Fruit fly (Drosophila melanogaster) whole organism, embryonic: ENCODE data around the gene yuri.
A peak's percentile ranks its signal among the peaks of the same experiment; 100 is the strongest.

ENCODE experiments used
- Awh ChIP-seq: fragments of 200-800 bp; sonication (Bioruptor generic); IDR thresholded peaks from 2 replicates; pipeline ENCODE4, ENCODE4 v1.3.6; 2022; ENCODE audit warnings: missing biosample characterization, missing genetic modification characterization
- CG10267 ChIP-seq: fragments of 200-800 bp; sonication (Bioruptor generic); optimal IDR thresholded peaks from 2 replicates; lab custom pipeline; 2018; ENCODE audit warnings: missing biosample characterization, mild to moderate bottlenecking, missing genetic modification characterization, moderate library complexity
- CG10431 ChIP-seq: fragments of 200-800 bp; sonication (Bioruptor generic); optimal IDR thresholded peaks from 3 replicates; lab custom pipeline; 2018; ENCODE audit warnings: missing biosample characterization, mild to moderate bottlenecking, missing genetic modification characterization
- CG10543 ChIP-seq: fragments of 200-800 bp; sonication (Bioruptor generic); optimal IDR thresholded peaks from 3 replicates; lab custom pipeline; 2017; ENCODE audit warnings: missing biosample characterization, mild to moderate bottlenecking, missing genetic modification characterization, moderate library complexity
- CG11723 ChIP-seq: fragments of 200-800 bp; sonication (Bioruptor generic); optimal IDR thresholded peaks from 2 replicates; lab custom pipeline; 2017; ENCODE audit warnings: missing biosample characterization, mild to moderate bottlenecking, missing genetic modification characterization
- CG1233 ChIP-seq: fragments of 200-800 bp; sonication (Bioruptor generic); optimal IDR thresholded peaks from 4 replicates; lab custom pipeline; 2018; ENCODE audit warnings: missing biosample characterization, mild to moderate bottlenecking, missing genetic modification characterization
- CG13287 ChIP-seq: fragments of 200-800 bp; sonication (Bioruptor generic); IDR thresholded peaks from 2 replicates; pipeline ENCODE4 v1.3.6; 2022; ENCODE audit warnings: missing biosample characterization, missing genetic modification characterization; ENCODE audit not compliant: partially characterized antibody
- CG17328 ChIP-seq: fragments of 200-800 bp; sonication (Bioruptor generic); IDR thresholded peaks from 2 replicates; pipeline ENCODE4 v1.3.6; 2022; ENCODE audit warnings: missing biosample characterization, missing genetic modification characterization
- CG17568 ChIP-seq: fragments of 200-800 bp; sonication (Bioruptor generic); optimal IDR thresholded peaks from 2 replicates; lab custom pipeline; 2018; ENCODE audit warnings: missing biosample characterization, mild to moderate bottlenecking, missing genetic modification characterization, moderate library complexity
- CG17829 ChIP-seq: fragments of 200-800 bp; optimal IDR thresholded peaks from 2 replicates; lab custom pipeline; 2019; ENCODE audit warnings: missing biosample characterization, mild to moderate bottlenecking, missing genetic modification characterization, moderate library complexity
- CG17912 ChIP-seq: fragments of 200-800 bp; sonication (Bioruptor generic); optimal IDR thresholded peaks from 2 replicates; lab custom pipeline; 2018; ENCODE audit warnings: missing biosample characterization, mild to moderate bottlenecking, missing genetic modification characterization
- CG2875 ChIP-seq: fragments of 200-800 bp; sonication (Bioruptor generic); optimal IDR thresholded peaks from 2 replicates; lab custom pipeline; 2017; ENCODE audit warnings: missing biosample characterization, mild to moderate bottlenecking, missing genetic modification characterization, missing genetic modification reagents
- CG30431 ChIP-seq: fragments of 200-800 bp; sonication (Bioruptor generic); optimal IDR thresholded peaks from 2 replicates; lab custom pipeline; 2017; ENCODE audit warnings: missing biosample characterization, missing genetic modification characterization
- CG31224 ChIP-seq: fragments of 200-800 bp; sonication (Bioruptor generic); IDR thresholded peaks from 2 replicates; pipeline ENCODE4 v1.3.6; 2022; ENCODE audit warnings: missing biosample characterization, missing genetic modification characterization
- CG31365 ChIP-seq: fragments of 200-800 bp; sonication (Bioruptor generic); optimal IDR thresholded peaks from 2 replicates; lab custom pipeline; 2018; ENCODE audit warnings: missing biosample characterization, mild to moderate bottlenecking, missing genetic modification characterization
- CG5180 ChIP-seq: fragments of 200-800 bp; sonication (Bioruptor generic); optimal IDR thresholded peaks from 3 replicates; lab custom pipeline; 2017; ENCODE audit warnings: missing biosample characterization, missing genetic modification characterization, mild to moderate bottlenecking, moderate library complexity, missing genetic modification reagents
- CG5953 ChIP-seq: fragments of 200-800 bp; sonication (Bioruptor generic); IDR thresholded peaks from 2 replicates; pipeline ENCODE4 v1.3.6; 2022; ENCODE audit warnings: missing biosample characterization, missing genetic modification characterization
- CG6254 ChIP-seq: fragments of 200-800 bp; sonication (Bioruptor generic); optimal IDR thresholded peaks from 3 replicates; lab custom pipeline; 2017; ENCODE audit warnings: mild to moderate bottlenecking, missing biosample characterization, missing genetic modification reagents, missing genetic modification characterization
- CG7928 ChIP-seq: fragments of 200-800 bp; sonication (Bioruptor generic); optimal IDR thresholded peaks from 2 replicates; lab custom pipeline; 2017; ENCODE audit warnings: missing biosample characterization, mild to moderate bottlenecking, missing genetic modification characterization
- CG8924 ChIP-seq: fragments of 200-800 bp; optimal IDR thresholded peaks from 3 replicates; lab custom pipeline; 2019; ENCODE audit warnings: missing biosample characterization, mild to moderate bottlenecking, missing genetic modification characterization, moderate library complexity
- CG9797 ChIP-seq: fragments of 200-800 bp; sonication (Bioruptor generic); optimal IDR thresholded peaks from 3 replicates; lab custom pipeline; 2018; ENCODE audit warnings: missing biosample characterization, mild to moderate bottlenecking, missing genetic modification characterization
- Dbx ChIP-seq: fragments of 200-800 bp; sonication (Bioruptor generic); IDR thresholded peaks from 3 replicates; pipeline ENCODE4 v1.3.6; 2022; ENCODE audit warnings: missing biosample characterization, missing genetic modification characterization
- Elba2 ChIP-seq: fragments of 200-800 bp; sonication (Bioruptor generic); optimal IDR thresholded peaks from 3 replicates; lab custom pipeline; 2016; ENCODE audit warnings: missing biosample characterization, missing genetic modification characterization
- MBD-R2 ChIP-seq: fragments of 200-800 bp; sonication (Bioruptor generic); IDR thresholded peaks from 2 replicates; pipeline ENCODE4 v1.3.6; 2022; ENCODE audit warnings: missing biosample characterization, missing genetic modification characterization
- Meics ChIP-seq: fragments of 200-800 bp; sonication (Bioruptor generic); optimal IDR thresholded peaks from 2 replicates; lab custom pipeline; 2017; ENCODE audit warnings: missing biosample characterization, mild to moderate bottlenecking, missing genetic modification characterization
- NFAT ChIP-seq: fragments of 200-800 bp; sonication (Bioruptor generic); IDR thresholded peaks from 2 replicates; pipeline ENCODE4 v1.3.6; 2022; ENCODE audit warnings: missing biosample characterization, missing genetic modification characterization
- Opbp ChIP-seq: fragments of 200-800 bp; sonication (Bioruptor generic); IDR thresholded peaks from 3 replicates; pipeline ENCODE4 v1.3.6; 2022; ENCODE audit warnings: missing biosample characterization, missing genetic modification characterization; ENCODE audit not compliant: partially characterized antibody
- Pdp1 ChIP-seq, 2 experiments: fragments of 200-800 bp; sonication (Bioruptor generic); optimal IDR thresholded peaks; 3 replicates each; lab custom pipeline; 2016; ENCODE audit warnings: missing biosample characterization in 2 of 2, missing genetic modification characterization in 2 of 2, mild to moderate bottlenecking in 1 of 2, moderate library complexity in 1 of 2
- Side ChIP-seq: fragments of 200-800 bp; sonication (Bioruptor generic); optimal IDR thresholded peaks from 2 replicates; lab custom pipeline; 2016; ENCODE audit warnings: missing biosample characterization, missing genetic modification characterization
- amos ChIP-seq: fragments of 200-800 bp; sonication (Bioruptor generic); IDR thresholded peaks from 2 replicates; pipeline ENCODE4 v1.3.6; 2022; ENCODE audit warnings: missing biosample characterization, missing genetic modification characterization; ENCODE audit not compliant: partially characterized antibody
- bigmax ChIP-seq: fragments of 200-800 bp; sonication (Bioruptor generic); optimal IDR thresholded peaks from 2 replicates; lab custom pipeline; 2018; ENCODE audit warnings: missing biosample characterization, mild to moderate bottlenecking, missing genetic modification characterization
- cas ChIP-seq: fragments of 200-800 bp; sonication (Bioruptor generic); IDR thresholded peaks from 2 replicates; pipeline ENCODE4 v1.3.6; 2022; ENCODE audit warnings: missing biosample characterization, missing genetic modification characterization
- chinmo ChIP-seq: fragments of 200-800 bp; sonication (Bioruptor generic); IDR thresholded peaks from 4 replicates; pipeline ENCODE4 v1.3.6; 2022; ENCODE audit warnings: missing biosample characterization, missing genetic modification characterization; ENCODE audit not compliant: partially characterized antibody
- ems ChIP-seq: fragments of 200-800 bp; sonication (Bioruptor generic); optimal IDR thresholded peaks from 3 replicates; lab custom pipeline; 2016; ENCODE audit warnings: missing biosample characterization, missing genetic modification characterization
- gce ChIP-seq: fragments of 200-800 bp; sonication (Bioruptor generic); IDR thresholded peaks from 3 replicates; pipeline ENCODE4 v1.3.6; 2022; ENCODE audit warnings: missing biosample characterization, missing genetic modification characterization
- gro ChIP-seq: fragments of 200-800 bp; sonication (Bioruptor generic); optimal IDR thresholded peaks from 2 replicates; lab custom pipeline; 2016; ENCODE audit warnings: missing biosample characterization, missing genetic modification characterization
- inv ChIP-seq: fragments of 200-800 bp; sonication (Bioruptor generic); IDR thresholded peaks from 2 replicates; pipeline ENCODE4 v1.3.6; 2022; ENCODE audit warnings: missing biosample characterization, missing genetic modification characterization; ENCODE audit not compliant: partially characterized antibody
- kay ChIP-seq: fragments of 200-800 bp; sonication (Bioruptor generic); optimal IDR thresholded peaks from 2 replicates; lab custom pipeline; 2016; ENCODE audit warnings: missing biosample characterization, missing genetic modification characterization
- ken ChIP-seq: fragments of 200-800 bp; sonication (Bioruptor generic); IDR thresholded peaks from 3 replicates; pipeline ENCODE4 v1.3.6; 2022; ENCODE audit warnings: missing biosample characterization, missing genetic modification characterization
- lov ChIP-seq, 2 experiments: fragments of 200-800 bp in 1 of 2; fragments of >200 bp in 1 of 2; sonication (Bioruptor generic) in 1 of 2; IDR thresholded peaks in 1 of 2; optimal IDR thresholded peaks in 1 of 2; 2 replicates in 1 of 2; 3 replicates in 1 of 2; pipeline versions ENCODE4 v1.3.6 to Lab custom; 2017 to 2022; ENCODE audit warnings: missing biosample characterization in 1 of 2, missing genetic modification characterization in 1 of 2
- otp ChIP-seq: fragments of 200-800 bp; sonication (Bioruptor generic); IDR thresholded peaks from 3 replicates; pipeline ENCODE4, ENCODE4 v1.3.6; 2022; ENCODE audit warnings: missing biosample characterization, missing genetic modification characterization
- phol ChIP-seq: fragments of 200-800 bp; sonication (Bioruptor generic); optimal IDR thresholded peaks from 3 replicates; lab custom pipeline; 2018; ENCODE audit warnings: missing biosample characterization, mild to moderate bottlenecking, missing genetic modification characterization, moderate library complexity
- so ChIP-seq: fragments of 200-800 bp; sonication (Bioruptor generic); IDR thresholded peaks from 3 replicates; pipeline ENCODE4 v1.3.6; 2022; ENCODE audit warnings: missing biosample characterization, missing genetic modification characterization
- trem ChIP-seq: fragments of 200-800 bp; optimal IDR thresholded peaks from 3 replicates; lab custom pipeline; 2019; ENCODE audit warnings: missing biosample characterization, mild to moderate bottlenecking, missing genetic modification characterization, moderate library complexity
- tup ChIP-seq: fragments of 200-800 bp; sonication (Bioruptor generic); optimal IDR thresholded peaks from 2 replicates; lab custom pipeline; 2016; ENCODE audit warnings: missing biosample characterization, mild to moderate bottlenecking, missing genetic modification characterization, moderate library complexity
- usp ChIP-seq: fragments of >200 bp; optimal IDR thresholded peaks from 2 replicates; lab custom pipeline; 2017; ENCODE audit warnings: missing biosample characterization, missing genetic modification characterization
- zen2 ChIP-seq: fragments of 200-800 bp; sonication (Bioruptor generic); IDR thresholded peaks from 3 replicates; pipeline ENCODE4 v1.3.6; 2022; ENCODE audit warnings: missing biosample characterization, missing genetic modification characterization; ENCODE audit not compliant: partially characterized antibody

The yuri gene

dm6 chr2L:15264483-15264987, at the start of gene yuri (continued):
- TF ChIP-seq tup (GFP tag; lab: Kevin White, UChicago) (no peak), zen2 (GFP tag; lab: Robert Waterston, UW) (0 out of 3 replicates have a peak, but pooled peaks have one; percentile 70), otp (GFP tag; lab: Robert Waterston, UW) (peak; percentile 72; the same call in 2 of the 3 replicates), CG1233 (GFP tag; lab: Kevin White, UChicago) (peak; percentile 38), phol (tag; lab: Kevin White, UChicago) (no peak), inv (0 out of 2 replicates have a peak, but pooled peaks have one; percentile 22), CG9797 (no peak), Elba2 (GFP tag; lab: Kevin White, UChicago) (peak; percentile 28), trem (tag; lab: Kevin White, UChicago) (peak; percentile 40), lov (optimal IDR thresholded peaks at IDR 0.05; lab: Kevin White, UChicago) (no peak), lov (GFP tag; IDR thresholded peaks at IDR 0.05; lab: Robert Waterston, UW) (peak; percentile 65; the same call in 1 of the 3 replicates), Side (GFP tag; lab: Kevin White, UChicago) (peak; percentile 1), gce (0 out of 3 replicates have a peak, but pooled peaks have one; percentile 38), CG11723 (GFP tag; lab: Kevin White, UChicago) (peak; percentile 13), CG5180 (GFP tag; lab: Kevin White, UChicago) (peak; percentile 17), Meics (GFP tag; lab: Kevin White, UChicago) (peak; percentile 34), so (GFP tag; lab: Robert Waterston, UW) (peak; percentile 88), amos (GFP tag; lab: Robert Waterston, UW) (peak; percentile 26; the same call in 1 of the 2 replicates), CG30431 (GFP tag; lab: Kevin White, UChicago) (no peak), Opbp (GFP tag; lab: Robert Waterston, UW) (peak; percentile 58; the same call in 2 of the 3 replicates), CG6254 (GFP tag; lab: Kevin White, UChicago) (peak; percentile 67), CG2875 (GFP tag; lab: Kevin White, UChicago) (peak; percentile 28), CG10431 (peak; percentile 60), cas (GFP tag; lab: Robert Waterston, UW) (no peak), CG10543 (GFP tag; lab: Kevin White, UChicago) (peak; percentile 85), CG5953 (GFP tag; lab: Robert Waterston, UW) (0 out of 2 replicates have a peak, but pooled peaks have one; percentile 40), CG8924 (tag; lab: Kevin White, UChicago) (peak; percentile 76), Awh (GFP tag; lab: Robert Waterston, UW) (peak; percentile 51; the same call in 1 of the 2 replicates), Dbx (GFP tag; lab: Robert Waterston, UW) (peak; percentile 68; the same call in 2 of the 3 replicates), CG31365 (tag; lab: Kevin White, UChicago) (peak; percentile 51), CG7928 (GFP tag; lab: Kevin White, UChicago) (peak; percentile 27), CG17829 (tag; lab: Kevin White, UChicago) (peak; percentile 44), kay (GFP tag; lab: Kevin White, UChicago) (no peak), bigmax (GFP tag; lab: Kevin White, UChicago) (peak; percentile 1), CG10267 (peak; percentile 12), MBD-R2 (GFP tag; lab: Robert Waterston, UW) (0 out of 2 replicates have a peak, but pooled peaks have one; percentile 31), CG17912 (peak; percentile 18), CG17568 (GFP tag; lab: Kevin White, UChicago) (peak; percentile 53), gro (GFP tag; lab: Kevin White, UChicago) (peak; percentile 64), usp (GFP tag; lab: Kevin White, UChicago) (no peak), CG31224 (GFP tag; lab: Robert Waterston, UW) (0 out of 2 replicates have a peak, but pooled peaks have one; percentile 8), NFAT (peak; percentile 52; the same call in 1 of the 2 replicates), Pdp1 (GFP tag; optimal IDR thresholded peaks at IDR 0.05; lab: Kevin White, UChicago) (peak in 1 of 2 experiments; percentile 89), CG17328 (GFP tag; lab: Robert Waterston, UW) (no peak), chinmo (GFP tag; lab: Robert Waterston, UW) (peak; percentile 95), ken (GFP tag; lab: Robert Waterston, UW) (peak; percentile 17; the same call in 1 of the 3 replicates), ems (GFP tag; lab: Kevin White, UChicago) (peak; percentile 4), CG13287 (GFP tag; lab: Robert Waterston, UW) (peak; percentile 77)
